Fruit fly (Drosophila melanogaster): ENCODE results near the gene b.

b gene

DNA sequence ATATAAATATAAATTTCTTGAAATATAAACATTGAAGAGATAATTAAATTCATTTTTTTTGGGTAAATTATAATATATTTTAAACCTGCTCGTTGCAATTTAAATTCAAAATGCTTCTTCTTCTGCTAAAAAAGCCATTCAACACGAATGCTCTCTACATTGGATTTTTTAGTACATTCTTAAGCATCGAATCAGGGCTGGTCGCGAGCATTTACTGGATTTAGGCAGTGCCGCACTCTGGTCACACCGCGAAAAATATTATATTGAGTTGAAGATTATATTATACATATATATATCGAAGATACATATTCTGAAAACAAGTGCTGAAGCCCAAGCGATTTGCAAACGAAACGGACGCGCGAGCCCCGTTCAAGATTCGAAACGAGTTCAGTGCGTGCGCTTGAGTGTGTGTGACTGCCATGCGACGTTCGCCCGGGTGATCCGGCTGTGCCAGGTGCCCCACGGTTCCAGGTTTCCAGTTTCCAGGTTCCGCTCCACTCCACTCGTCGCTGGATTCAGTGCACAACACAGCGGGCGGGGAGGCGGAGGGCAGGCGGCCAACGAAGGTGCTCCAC lies 7.4 kb upstream of the b start, which contains the start of gene Sos (continued):
- TF ChIP-seq Sry-δ (GFP tag; optimal IDR thresholded peaks at IDR 0.05) (peak; percentile 32), nmo (GFP tag; optimal IDR thresholded peaks at IDR 0.05) (peak; percentile 55), CG10654 (GFP tag; optimal IDR thresholded peaks at IDR 0.05) (no peak), CG15514 (GFP tag; optimal IDR thresholded peaks at IDR 0.05) (peak; percentile 61), Abd-B (GFP tag; optimal IDR thresholded peaks at IDR 0.05) (peak; percentile 10), emc (GFP tag; optimal IDR thresholded peaks at IDR 0.05) (no peak), CG31224 (GFP tag; IDR thresholded peaks at IDR 0.05) (no peak), kni (GFP tag; optimal IDR thresholded peaks at IDR 0.05) (no peak), Mad (GFP tag; optimal IDR thresholded peaks at IDR 0.05) (no peak), Dp (GFP tag; optimal IDR thresholded peaks at IDR 0.05) (peak; percentile 94), amos (GFP tag; IDR thresholded peaks at IDR 0.05; ENCODE audit: partially characterized antibody) (peak; percentile 17; the same call in 1 of the 2 replicates), Stat92E (GFP tag; optimal IDR thresholded peaks at IDR 0.05) (no peak), BEAF-32 (GFP tag; optimal IDR thresholded peaks at IDR 0.05) (peak; percentile 56), CG12659 (GFP tag; optimal IDR thresholded peaks at IDR 0.05) (peak; percentile 84), CG9797 (GFP tag; optimal IDR thresholded peaks at IDR 0.05) (peak; percentile 95), trem (tag; optimal IDR thresholded peaks at IDR 0.05) (peak; percentile 73), CG32767 (GFP tag; IDR thresholded peaks at IDR 0.05) (0 out of 2 replicates have a peak, but pooled peaks have one; percentile 14), Gug (GFP tag; IDR thresholded peaks at IDR 0.05) (no peak), CG3995 (GFP tag; optimal IDR thresholded peaks at IDR 0.05) (no peak), knrl (GFP tag; IDR thresholded peaks at IDR 0.05; ENCODE audit: partially characterized antibody) (peak; percentile 22; the same call in 1 of the 3 replicates), bowl (GFP tag; IDR thresholded peaks at IDR 0.05) (no peak), CG7928 (GFP tag; optimal IDR thresholded peaks at IDR 0.05) (peak; percentile 89), bigmax (GFP tag; optimal IDR thresholded peaks at IDR 0.05) (no peak), ato (GFP tag; IDR thresholded peaks at IDR 0.05; ENCODE audit: partially characterized antibody) (no peak), Rx (GFP tag; IDR thresholded peaks at IDR 0.05) (no peak), Myb (GFP tag; optimal IDR thresholded peaks at IDR 0.05) (peak; percentile 95), twi (tag; optimal IDR thresholded peaks at IDR 0.05) (no peak), MBD-R2 (GFP tag; IDR thresholded peaks at IDR 0.05) (peak; percentile 87), gfzf (GFP tag; optimal IDR thresholded peaks at IDR 0.05) (peak; percentile 94), CG11085 (GFP tag; IDR thresholded peaks at IDR 0.05) (no peak), CG4617 (GFP tag; optimal IDR thresholded peaks at IDR 0.05; ENCODE audit: borderline replicate concordance) (peak; percentile 82), Pdp1 (GFP tag; optimal IDR thresholded peaks at IDR 0.05) (peak in 1 of 2 experiments; percentile 17), CG11560 (tag; IDR thresholded peaks at IDR 0.05) (peak; percentile 76; the same call in 2 of the 3 replicates), CHES-1-like (GFP tag; optimal IDR thresholded peaks at IDR 0.05) (no peak), Dref (GFP tag; IDR thresholded peaks at IDR 0.05) (peak; percentile 54), slbo (GFP tag; IDR thresholded peaks at IDR 0.05) (no peak), CG4707 (GFP tag; optimal IDR thresholded peaks at IDR 0.05) (no peak), Hand (GFP tag; optimal IDR thresholded peaks at IDR 0.05) (no peak), psq (GFP tag; optimal IDR thresholded peaks at IDR 0.05) (no peak), YL-1 (GFP tag; optimal IDR thresholded peaks at IDR 0.05) (peak; percentile 94), az2 (GFP tag; optimal IDR thresholded peaks at IDR 0.05) (no peak), E2f2 (GFP tag; IDR thresholded peaks at IDR 0.05) (peak; percentile 92), HmgZ (tag; optimal IDR thresholded peaks at IDR 0.05) (peak; percentile 57), nau (GFP tag; optimal IDR thresholded peaks at IDR 0.05) (no peak), pho (GFP tag; optimal IDR thresholded peaks at IDR 0.05) (no peak), Elba2 (GFP tag; optimal IDR thresholded peaks at IDR 0.05) (peak; percentile 33), ken (GFP tag; IDR thresholded peaks at IDR 0.05) (no peak), CG34224 (GFP tag; IDR thresholded peaks at IDR 0.05; ENCODE audit: partially characterized antibody) (0 out of 3 replicates have a peak, but pooled peaks have one; percentile 30), phol (tag; optimal IDR thresholded peaks at IDR 0.05) (peak; percentile 46)

Measured in whole organism, embryonic.